Fruit fly (Drosophila melanogaster): ENCODE measurements around the gene C3G.

Gene C3G

DNA sequence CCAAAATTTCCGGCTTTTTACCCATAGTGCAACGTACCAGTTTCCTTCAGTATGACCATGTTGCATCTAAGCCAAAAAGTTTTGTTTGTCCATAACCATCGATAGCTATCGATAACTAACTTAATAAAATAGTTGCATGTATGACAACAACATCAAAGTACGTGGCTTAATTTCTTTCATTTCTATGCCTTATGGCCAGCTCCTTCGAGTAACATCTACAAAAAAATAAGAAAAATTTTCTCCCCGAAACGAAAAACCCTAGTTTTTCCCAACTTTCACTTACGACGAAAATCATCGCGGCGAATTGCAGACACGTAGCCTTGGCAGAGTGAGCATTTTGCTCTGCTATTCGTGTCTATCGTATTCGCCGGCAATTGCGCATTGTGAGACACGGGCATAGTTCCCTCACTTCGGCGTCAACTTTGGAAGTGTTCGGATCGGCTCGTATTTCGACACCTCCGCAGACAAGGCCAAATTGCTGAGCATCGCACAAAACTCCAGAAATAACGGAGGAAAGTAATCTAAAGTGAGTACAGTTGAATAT is 47.1 kb downstream of the C3G start, which contains the start of gene sov (continued):
- TF ChIP-seq twi (tag; optimal IDR thresholded peaks at IDR 0.05) (no peak), hb (GFP tag; IDR thresholded peaks at IDR 0.05; ENCODE audit: partially characterized antibody) (peak; percentile 83; the same call in 2 of the 3 replicates), abd-A (tag; optimal IDR thresholded peaks at IDR 0.05) (no peak), cato (GFP tag; optimal IDR thresholded peaks at IDR 0.05; ENCODE audit: borderline replicate concordance) (no peak), trh (GFP tag; optimal IDR thresholded peaks at IDR 0.05) (no peak), Doc2 (GFP tag; IDR thresholded peaks at IDR 0.05) (no peak), bab2 (GFP tag; optimal IDR thresholded peaks at IDR 0.05) (no peak), CG7987 (GFP tag; optimal IDR thresholded peaks at IDR 0.05) (peak; percentile 1), gfzf (GFP tag; optimal IDR thresholded peaks at IDR 0.05) (peak; percentile 76), CG8290 (GFP tag; optimal IDR thresholded peaks at IDR 0.05) (peak; percentile 68), CG8290 (tag; optimal IDR thresholded peaks at IDR 0.05) (peak; percentile 39 to 58), CG7271 (tag; optimal IDR thresholded peaks at IDR 0.05) (no peak), CG15601 (tag; optimal IDR thresholded peaks at IDR 0.05) (peak; percentile 3), CG2116 (GFP tag; optimal IDR thresholded peaks at IDR 0.05) (peak; percentile 65), Deaf1 (tag; optimal IDR thresholded peaks at IDR 0.05) (peak; percentile 86), nau (GFP tag; optimal IDR thresholded peaks at IDR 0.05) (no peak), az2 (GFP tag; optimal IDR thresholded peaks at IDR 0.05) (no peak), Blimp-1 (GFP tag; optimal IDR thresholded peaks at IDR 0.05) (peak; percentile 65), CG13287 (GFP tag; IDR thresholded peaks at IDR 0.05; ENCODE audit: partially characterized antibody) (peak; percentile 91), inv (GFP tag; IDR thresholded peaks at IDR 0.05; ENCODE audit: partially characterized antibody) (peak; percentile 81), CG10267 (tag; optimal IDR thresholded peaks at IDR 0.05) (peak; percentile 45), Hey (tag; optimal IDR thresholded peaks at IDR 0.05) (no peak), dm (GFP tag; optimal IDR thresholded peaks at IDR 0.05) (no peak)

DNA sequence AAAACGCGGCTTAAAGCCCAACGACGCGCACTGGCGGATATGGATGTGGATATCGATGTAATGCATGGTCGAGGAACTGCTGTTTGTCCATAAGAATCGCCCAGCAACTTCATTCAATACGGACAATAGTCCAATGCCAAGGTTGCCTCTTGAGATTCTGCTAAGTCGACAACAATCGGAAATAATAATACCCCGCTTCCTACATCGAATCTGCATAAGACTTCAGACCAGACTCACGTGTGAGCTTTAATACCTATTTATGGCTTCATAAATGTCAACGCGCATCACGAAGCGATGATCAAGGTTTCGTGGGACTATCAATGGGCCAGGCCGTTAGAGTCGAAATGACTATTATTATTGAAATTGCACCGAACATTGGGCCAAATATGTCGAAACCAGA is 51.4 kb downstream of the C3G start:
- TF ChIP-seq al (GFP tag; IDR thresholded peaks at IDR 0.05) (no peak), oc (tag; optimal IDR thresholded peaks at IDR 0.05) (peak; percentile 85), CG8290 (GFP tag; optimal IDR thresholded peaks at IDR 0.05) (no peak), CG8290 (tag; optimal IDR thresholded peaks at IDR 0.05) (no peak), ase (GFP tag; IDR thresholded peaks at IDR 0.05) (no peak), cwo (GFP tag; optimal IDR thresholded peaks at IDR 0.05) (peak; percentile 48), chinmo (GFP tag; IDR thresholded peaks at IDR 0.05; ENCODE audit: partially characterized antibody) (0 out of 4 replicates have a peak, but pooled peaks have one; percentile 43), ERR (GFP tag; optimal IDR thresholded peaks at IDR 0.05) (no peak), CG17328 (GFP tag; IDR thresholded peaks at IDR 0.05) (no peak), CrebB (tag; optimal IDR thresholded peaks at IDR 0.05) (no peak), Eip74EF (GFP tag; optimal IDR thresholded peaks at IDR 0.05) (peak in 1 of 2 experiments; percentile 75), fd102C (GFP tag; optimal IDR thresholded peaks at IDR 0.05) (no peak), cad (GFP tag; optimal IDR thresholded peaks at IDR 0.05) (no peak), CG12659 (GFP tag; optimal IDR thresholded peaks at IDR 0.05) (no peak), abd-A (tag; optimal IDR thresholded peaks at IDR 0.05) (peak; percentile 45)

DNA sequence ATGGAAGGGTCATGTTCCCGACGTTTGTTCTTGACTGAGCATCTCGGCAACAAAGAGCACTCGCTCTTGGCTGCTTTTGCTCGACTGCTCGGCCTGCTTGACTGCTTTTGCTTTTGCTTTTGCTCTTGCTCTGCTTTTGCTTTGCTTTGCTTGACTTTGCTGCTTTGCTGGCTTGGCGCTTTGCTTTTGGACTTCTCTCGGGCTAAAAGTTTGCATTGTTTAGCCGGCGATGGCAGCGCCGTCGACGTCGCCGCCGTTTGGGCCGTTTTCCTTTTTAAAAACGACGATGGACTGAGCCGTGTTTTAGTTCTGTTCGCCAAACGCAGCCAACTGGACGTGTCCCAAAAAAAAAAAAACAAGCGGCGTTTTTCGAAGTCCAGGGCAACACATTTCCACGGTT is 56.1 kb downstream of the C3G start, which contains the start of gene CG14439:
Gene CG14439, plus strand, starts transcription at position 301 of the 400 bp plus-strand sequence.
- TF ChIP-seq ham (GFP tag; IDR thresholded peaks at IDR 0.05), result no peak
- TF ChIP-seq lola (GFP tag; optimal IDR thresholded peaks at IDR 0.05), result no peak
- no peak for TF ChIP-seq CG7271 (tag; optimal IDR thresholded peaks at IDR 0.05)
- TF ChIP-seq CG14441 (GFP tag; IDR thresholded peaks at IDR 0.05), result 0 out of 2 replicates have a peak, but pooled peaks have one; percentile 8
- TF ChIP-seq ewg (GFP tag; optimal IDR thresholded peaks at IDR 0.05), result no peak
- TF ChIP-seq Adf1 (GFP tag; IDR thresholded peaks at IDR 0.05), result peak; percentile 60
- no peak for TF ChIP-seq psq (GFP tag; optimal IDR thresholded peaks at IDR 0.05)
- peak in 1 of 2 experiments; percentile 11 for TF ChIP-seq Trl (optimal IDR thresholded peaks at IDR 0.05)
- TF ChIP-seq Trl (GFP tag; optimal IDR thresholded peaks at IDR 0.05), result no peak
- TF ChIP-seq Ptx1 (GFP tag; IDR thresholded peaks at IDR 0.05), result no peak
- TF ChIP-seq CG14014 (GFP tag; IDR thresholded peaks at IDR 0.05), result no peak
- no peak for TF ChIP-seq chn (GFP tag; optimal IDR thresholded peaks at IDR 0.05)
- TF ChIP-seq btn (GFP tag; optimal IDR thresholded peaks at IDR 0.05), result no peak
- no peak for TF ChIP-seq da (GFP tag; optimal IDR thresholded peaks at IDR 0.05)
- no peak for TF ChIP-seq tap (tag; optimal IDR thresholded peaks at IDR 0.05)

Measured in whole organism, embryonic.